Worm (Caenorhabditis elegans) whole organism, L3 larva: ENCODE measurements around the gene F40F11.3.

Source experiments
- R02D3.7 ChIP-seq: fragments of 150-350 bp; optimal IDR thresholded peaks from 2 replicates; lab custom pipeline; 2014; ENCODE audit warnings: missing biosample characterization, missing genetic modification characterization
- aly-2 ChIP-seq: fragments of 150-350 bp; optimal IDR thresholded peaks from 2 replicates; lab custom pipeline; 2014; ENCODE audit warnings: missing biosample characterization, missing genetic modification characterization
- ama-1 ChIP-seq: fragments of 150-350 bp; optimal IDR thresholded peaks from 2 replicates; lab custom pipeline; 2018
- ceh-82 ChIP-seq: fragments of 150-350 bp; optimal IDR thresholded peaks from 2 replicates; lab custom pipeline; 2014; ENCODE audit warnings: missing biosample characterization, missing genetic modification characterization
- ceh-9 ChIP-seq: sonication (generic microtip); optimal IDR thresholded peaks from 2 replicates; lab custom pipeline; 2018; ENCODE audit warnings: missing biosample characterization, missing genetic modification characterization
- egl-5 ChIP-seq: fragments of 150-350 bp; optimal IDR thresholded peaks from 2 replicates; lab custom pipeline; 2017; ENCODE audit warnings: missing biosample characterization, missing genetic modification reagents, missing genetic modification characterization, inconsistent platforms
- elt-2 ChIP-seq: sonication (generic microtip); optimal IDR thresholded peaks from 2 replicates; lab custom pipeline; 2016; ENCODE audit warnings: missing genetic modification reagents, mild to moderate bottlenecking, missing genetic modification characterization, missing compliant biosample characterization
- elt-3 ChIP-seq, 3 experiments: fragments of 150-350 bp in 1 of 3; sonication (generic microtip) in 2 of 3; optimal IDR thresholded peaks; 2 replicates in 2 of 3; 4 replicates in 1 of 3; lab custom pipeline; 2014 to 2017; ENCODE audit warnings: missing biosample characterization in 3 of 3, missing genetic modification characterization in 3 of 3
- fkh-2 ChIP-seq: fragments of 150-350 bp; optimal IDR thresholded peaks from 2 replicates; lab custom pipeline; 2014; ENCODE audit warnings: missing biosample characterization, missing genetic modification reagents, missing genetic modification characterization
- hmg-11 ChIP-seq: sonication (generic microtip); optimal IDR thresholded peaks from 2 replicates; lab custom pipeline; 2016; ENCODE audit warnings: missing genetic modification characterization, missing compliant biosample characterization
- jun-1 ChIP-seq: fragments of 150-350 bp; optimal IDR thresholded peaks from 2 replicates; lab custom pipeline; 2014; ENCODE audit warnings: missing biosample characterization, missing genetic modification reagents, missing genetic modification characterization
- lin-15B ChIP-seq: fragments of 150-350 bp; optimal IDR thresholded peaks from 2 replicates; lab custom pipeline; 2014; ENCODE audit warnings: missing biosample characterization, missing genetic modification characterization
- lin-39 ChIP-seq: fragments of 150-350 bp; optimal IDR thresholded peaks from 2 replicates; lab custom pipeline; 2018; ENCODE audit warnings: missing biosample characterization, missing genetic modification reagents, missing genetic modification characterization
- nfya-1 ChIP-seq: sonication (generic microtip); optimal IDR thresholded peaks from 2 replicates; lab custom pipeline; 2017; ENCODE audit warnings: missing genetic modification characterization, mild to moderate bottlenecking, missing compliant biosample characterization, antibody characterized with exemption, moderate library complexity; ENCODE audit not compliant: insufficient read depth
- nhr-11 ChIP-seq: fragments of 150-350 bp; optimal IDR thresholded peaks from 2 replicates; lab custom pipeline; 2014; ENCODE audit warnings: missing biosample characterization, missing genetic modification characterization
- nhr-12 ChIP-seq: fragments of 150-350 bp; optimal IDR thresholded peaks from 2 replicates; lab custom pipeline; 2014; ENCODE audit warnings: missing biosample characterization, missing genetic modification characterization
- nhr-23 ChIP-seq: fragments of 150-350 bp; optimal IDR thresholded peaks from 2 replicates; lab custom pipeline; 2014; ENCODE audit warnings: missing biosample characterization, missing genetic modification reagents, missing genetic modification characterization
- nhr-237 ChIP-seq: fragments of 150-350 bp; optimal IDR thresholded peaks from 2 replicates; lab custom pipeline; 2014; ENCODE audit warnings: missing biosample characterization, missing genetic modification characterization
- nhr-28 ChIP-seq: fragments of 150-350 bp; optimal IDR thresholded peaks from 2 replicates; lab custom pipeline; 2014; ENCODE audit warnings: missing biosample characterization, missing genetic modification characterization
- nhr-67 ChIP-seq: fragments of 150-350 bp; optimal IDR thresholded peaks from 2 replicates; lab custom pipeline; 2014; ENCODE audit warnings: missing biosample characterization, missing genetic modification characterization
- nhr-76 ChIP-seq: fragments of 150-350 bp; sonication (generic microtip); optimal IDR thresholded peaks from 5 replicates; lab custom pipeline; 2014; ENCODE audit warnings: missing biosample characterization, missing genetic modification characterization
- pha-4 ChIP-seq: fragments of 150-350 bp; optimal IDR thresholded peaks from 2 replicates; lab custom pipeline; 2014; ENCODE audit warnings: missing biosample characterization, missing genetic modification reagents, missing genetic modification characterization
- pqm-1 ChIP-seq: fragments of 150-350 bp; optimal IDR thresholded peaks from 2 replicates; lab custom pipeline; 2017; ENCODE audit warnings: missing biosample characterization, missing genetic modification characterization, inconsistent platforms
- sea-2 ChIP-seq: fragments of 150-350 bp; sonication (generic microtip); optimal IDR thresholded peaks from 4 replicates; lab custom pipeline; 2014; ENCODE audit warnings: missing biosample characterization, missing genetic modification reagents, missing genetic modification characterization
- snpc-4 ChIP-seq: fragments of 150-350 bp; optimal IDR thresholded peaks from 2 replicates; lab custom pipeline; 2014; ENCODE audit warnings: missing biosample characterization, missing genetic modification characterization
- unc-39 ChIP-seq: sonication (generic microtip); optimal IDR thresholded peaks from 4 replicates; lab custom pipeline; 2017; ENCODE audit warnings: missing biosample characterization, missing genetic modification characterization
- unc-62 ChIP-seq: fragments of 150-350 bp; sonication (generic microtip); optimal IDR thresholded peaks from 4 replicates; lab custom pipeline; 2014; ENCODE audit warnings: missing biosample characterization, missing genetic modification reagents, missing genetic modification characterization
- ztf-4 ChIP-seq: fragments of 150-350 bp; optimal IDR thresholded peaks from 2 replicates; lab custom pipeline; 2014; ENCODE audit warnings: missing biosample characterization, missing genetic modification characterization

Gene F40F11.3

DNA sequence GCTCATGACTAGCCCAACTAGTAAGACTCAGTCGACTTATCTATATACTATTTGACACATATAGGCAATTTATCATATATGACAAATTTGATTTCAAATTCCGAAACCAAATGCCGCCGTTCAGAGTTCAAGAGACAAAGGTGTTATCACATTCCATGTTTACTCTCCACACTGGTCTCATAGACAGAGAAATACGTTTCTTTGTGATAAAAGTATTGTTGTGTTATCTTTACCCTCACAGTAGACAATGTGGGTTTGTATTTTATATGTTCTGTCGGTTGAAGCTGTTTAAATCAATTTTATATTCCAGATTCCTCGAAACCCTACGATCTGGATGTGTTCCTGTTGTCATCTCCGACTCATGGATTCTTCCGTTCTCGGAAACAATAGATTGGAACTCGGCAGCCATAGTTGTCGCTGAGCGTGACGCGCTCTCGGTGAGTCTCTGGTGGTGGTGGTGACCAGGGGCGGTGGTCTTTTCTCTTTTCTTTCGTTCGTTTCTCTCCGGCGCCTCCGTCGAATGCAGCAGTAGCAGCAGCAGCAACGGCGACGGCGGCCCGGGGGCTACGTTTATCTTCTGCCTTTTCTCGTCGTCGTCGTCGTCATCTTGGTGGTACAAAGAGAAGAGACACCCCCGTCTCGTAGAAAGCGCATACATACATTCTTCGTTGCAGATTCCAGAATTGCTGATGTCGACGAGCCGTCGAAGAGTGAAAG, 11.2 kb downstream of the F40F11.3 start:
- peak; percentile 77 for TF ChIP-seq pqm-1 (tag; lab: Kevin White, UChicago)
- peak; percentile 19 for TF ChIP-seq pha-4
- peak; percentile 69 for TF ChIP-seq elt-2 (tag; lab: Kevin White, UChicago)
- TF ChIP-seq nhr-28: no peak

DNA sequence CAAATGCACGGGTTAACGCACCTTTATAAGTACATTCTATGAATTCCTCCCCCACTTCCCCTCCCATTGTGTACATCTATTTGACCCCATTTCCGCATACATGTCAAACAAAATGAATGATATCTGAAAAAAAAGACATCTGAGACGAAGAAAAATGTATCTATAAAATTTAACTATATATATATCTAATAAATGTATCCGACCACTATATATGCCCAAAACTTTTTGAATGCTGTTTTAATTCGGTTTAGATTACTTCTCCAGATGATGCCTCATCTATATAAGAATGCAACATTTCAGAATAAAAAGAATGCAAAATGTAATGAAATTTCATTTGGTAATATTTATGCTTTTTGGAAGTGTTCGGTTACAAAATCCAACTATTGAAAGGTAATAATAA, 15.3 kb downstream of the F40F11.3 start, which contains the start of gene rib-1:
Gene rib-1, plus strand, starts transcription at position 301 of the 400 bp plus-strand sequence.
- no peak for TF ChIP-seq ztf-4 (tag; lab: Kevin White, UChicago)
- no peak for TF ChIP-seq aly-2 (tag; lab: Kevin White, UChicago)
- no peak for TF ChIP-seq fkh-2 (tag; lab: Kevin White, UChicago)
- no peak for TF ChIP-seq ceh-82 (tag; lab: Kevin White, UChicago)
- no peak for TF ChIP-seq nhr-11 (tag; lab: Kevin White, UChicago)
- no peak for TF ChIP-seq jun-1
- TF ChIP-seq unc-62: no peak
- TF ChIP-seq sea-2 (GFP tag; lab: Kevin White, UChicago): no peak
- no peak for TF ChIP-seq snpc-4 (tag; lab: Kevin White, UChicago)
- no peak for TF ChIP-seq nhr-12 (tag; lab: Kevin White, UChicago)

DNA sequence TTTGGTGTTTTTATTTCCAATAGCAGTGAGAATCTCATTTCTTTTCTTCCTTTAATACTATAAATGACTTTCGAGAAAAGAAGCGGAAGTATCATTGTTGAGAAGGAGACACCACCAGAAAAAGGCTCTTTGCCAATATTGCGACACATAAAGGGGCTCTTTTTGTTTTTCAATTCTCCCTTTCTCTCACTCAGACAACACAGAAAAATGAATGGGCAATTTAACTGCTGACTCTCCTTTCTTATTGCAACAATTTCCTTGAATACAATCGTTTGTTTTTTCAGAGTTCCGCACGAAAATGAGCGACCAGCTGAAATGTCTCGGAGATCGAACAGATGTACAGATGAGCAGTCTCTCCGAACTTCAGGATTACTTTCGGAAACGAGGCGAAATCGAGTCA, 19.5 kb downstream of the F40F11.3 start:
- TF ChIP-seq R02D3.7 (no peak), snpc-4 (tag; lab: Kevin White, UChicago) (no peak), egl-5 (peak; percentile 69)

DNA sequence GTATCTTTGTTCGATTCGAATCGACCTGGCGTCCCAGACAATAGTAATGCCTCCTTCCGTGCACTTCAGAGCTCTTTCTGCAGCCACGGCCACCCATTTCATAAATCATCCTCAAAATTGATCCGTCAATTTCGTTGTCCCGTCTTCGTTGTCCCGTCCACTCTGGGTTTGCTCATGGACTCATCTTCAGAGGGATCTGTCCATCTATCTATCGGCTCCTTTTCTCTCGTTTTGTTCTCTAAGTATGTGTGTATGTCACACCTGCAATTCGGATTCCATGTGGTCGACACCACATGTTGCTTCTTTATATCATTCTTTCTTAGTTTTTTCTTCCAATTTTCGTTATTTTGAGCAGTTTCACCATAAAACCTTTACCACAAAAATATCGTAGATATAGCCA, 21.3 kb downstream of the F40F11.3 start:
- peak; percentile 27 for TF ChIP-seq nfya-1 (tag; lab: Kevin White, UChicago)
- peak; percentile 12 for TF ChIP-seq lin-39
- no peak for TF ChIP-seq sea-2 (GFP tag; lab: Kevin White, UChicago)

DNA sequence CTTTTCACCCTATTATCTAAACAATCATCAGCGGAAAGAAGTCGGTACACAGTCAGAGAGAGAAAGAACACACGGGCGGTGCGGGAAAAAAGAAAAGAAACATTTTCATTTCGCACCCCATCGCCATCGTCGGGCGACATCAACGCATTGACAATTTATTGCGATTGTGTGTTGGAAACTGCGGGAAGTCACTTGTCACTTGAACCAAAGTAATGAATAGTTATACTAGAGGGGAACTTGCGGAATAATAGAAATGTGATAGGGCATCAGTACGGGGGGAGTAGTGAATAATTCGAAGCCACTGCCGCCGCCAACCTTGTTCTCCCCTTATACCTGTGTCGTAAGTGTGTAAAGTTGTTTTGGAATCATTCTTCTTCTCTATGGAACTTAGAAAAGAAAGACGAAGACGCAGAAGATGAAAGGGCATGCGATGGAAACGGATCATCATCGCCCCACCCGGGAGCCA, 22.4 kb downstream of the F40F11.3 start:
- no peak for TF ChIP-seq nhr-67 (tag; lab: Kevin White, UChicago)
- peak; percentile 14 for TF ChIP-seq ama-1 (lab: Kevin White, UChicago)
- peak in 1 of 3 experiments; percentile 68 for TF ChIP-seq elt-3 (tag; optimal IDR thresholded peaks at IDR 0.05; lab: Kevin White, UChicago)
- TF ChIP-seq lin-39: peak; percentile 33

DNA sequence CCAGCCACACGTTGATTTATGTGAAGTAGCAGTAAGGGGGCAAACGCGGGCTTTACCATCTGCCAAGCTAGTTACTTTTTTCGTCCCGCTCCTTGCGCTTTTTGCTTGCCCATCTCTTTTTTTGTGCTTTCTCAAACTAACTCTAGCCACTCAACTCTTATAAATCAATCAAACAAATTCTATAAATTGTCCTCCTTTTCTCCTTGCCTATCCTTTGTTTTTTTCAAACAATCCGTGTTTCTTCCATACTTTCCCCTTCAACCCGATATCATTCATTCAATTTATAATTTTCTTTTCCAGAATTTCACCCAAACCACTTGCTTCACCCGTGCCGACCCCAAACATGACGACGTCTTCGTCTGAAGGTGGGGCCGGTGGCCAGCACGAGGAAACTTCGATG, 23.6 kb downstream of the F40F11.3 start, which contains the start of gene srgp-1:
Gene srgp-1, plus strand, starts transcription at position 301 of the 400 bp plus-strand sequence.
- TF ChIP-seq nhr-237 (no peak), sea-2 (GFP tag; lab: Kevin White, UChicago) (no peak), ceh-9 (tag; lab: Kevin White, UChicago) (no peak)

DNA sequence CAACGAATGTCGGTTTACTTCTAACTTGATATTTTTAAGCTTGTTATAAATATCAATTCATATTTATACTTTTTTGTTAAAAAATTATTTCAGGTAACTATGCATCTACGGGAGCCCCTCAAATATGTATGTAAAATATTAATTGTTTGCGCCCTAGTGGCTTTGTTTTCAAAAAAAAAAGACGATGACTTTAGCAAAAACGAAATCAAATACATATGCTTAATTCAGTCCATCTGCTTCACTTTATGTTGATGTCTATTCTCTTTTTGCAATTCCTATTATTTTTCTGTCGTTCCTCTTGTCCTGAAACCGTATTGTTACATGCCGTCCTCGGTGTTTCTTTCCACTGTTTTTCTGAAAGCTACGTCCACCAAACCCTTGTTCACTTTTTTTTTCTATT, 24.0 kb downstream of the F40F11.3 start:
- TF ChIP-seq nhr-11 (tag; lab: Kevin White, UChicago) (no peak), nhr-76 (tag; lab: Kevin White, UChicago) (no peak), nhr-23 (tag; lab: Kevin White, UChicago) (no peak), lin-39 (no peak), lin-15B (tag; lab: Kevin White, UChicago) (no peak)

DNA sequence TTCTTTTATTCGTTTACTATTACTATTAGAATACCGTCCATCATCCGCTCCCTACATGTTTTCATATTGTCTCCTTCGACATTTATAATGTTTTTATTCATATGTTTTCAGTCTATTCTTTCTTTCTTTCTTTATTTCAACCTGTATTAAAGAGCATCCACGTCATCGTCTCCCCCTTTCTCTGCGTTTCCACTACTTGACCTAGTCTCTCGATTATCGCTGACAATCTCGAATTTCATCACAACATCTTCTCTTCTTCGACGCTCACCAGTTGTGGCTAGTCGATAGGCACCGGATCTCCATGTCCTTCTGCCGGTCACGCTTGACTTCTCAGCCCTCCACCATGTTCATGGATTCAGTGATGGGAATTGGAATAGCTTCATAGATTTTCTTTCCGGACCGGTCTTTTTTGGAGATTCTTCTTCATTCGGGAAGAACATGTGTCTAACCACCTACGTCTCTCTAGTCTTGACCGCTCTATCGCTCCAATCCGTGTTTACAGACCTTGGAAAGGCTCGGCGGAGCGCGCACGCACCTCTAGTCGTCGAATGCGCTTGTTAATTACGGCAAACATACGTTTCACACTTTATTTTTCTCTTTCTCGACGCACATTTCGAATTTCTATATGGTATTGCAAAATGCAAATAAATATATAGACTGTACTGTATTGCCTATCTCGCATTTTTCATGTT, 25.4 kb downstream of the F40F11.3 start:
- TF ChIP-seq hmg-11 (tag; lab: Kevin White, UChicago): no peak
- TF ChIP-seq unc-39: no peak
- TF ChIP-seq pha-4: peak; percentile 56
- no peak for TF ChIP-seq pqm-1 (tag; lab: Kevin White, UChicago)
